Worm (Caenorhabditis elegans) whole organism, L4/young adult: ENCODE data around the gene nhr-70.

ENCODE experiments used
- W03F9.2 ChIP-seq: fragments of 150-350 bp; optimal IDR thresholded peaks from 2 replicates; lab custom pipeline; 2014; ENCODE audit warnings: missing biosample characterization, missing genetic modification characterization
- dao-5 ChIP-seq: sonication (generic microtip); optimal IDR thresholded peaks from 2 replicates; lab custom pipeline; 2016; ENCODE audit warnings: missing genotype, missing genetic modification characterization, moderate library complexity, missing compliant biosample characterization
- him-1 ChIP-seq: sonication (generic microtip); optimal IDR thresholded peaks from 2 replicates; lab custom pipeline; 2016; ENCODE audit warnings: missing genotype, missing genetic modification reagents, missing genetic modification characterization, missing compliant biosample characterization

DNA sequence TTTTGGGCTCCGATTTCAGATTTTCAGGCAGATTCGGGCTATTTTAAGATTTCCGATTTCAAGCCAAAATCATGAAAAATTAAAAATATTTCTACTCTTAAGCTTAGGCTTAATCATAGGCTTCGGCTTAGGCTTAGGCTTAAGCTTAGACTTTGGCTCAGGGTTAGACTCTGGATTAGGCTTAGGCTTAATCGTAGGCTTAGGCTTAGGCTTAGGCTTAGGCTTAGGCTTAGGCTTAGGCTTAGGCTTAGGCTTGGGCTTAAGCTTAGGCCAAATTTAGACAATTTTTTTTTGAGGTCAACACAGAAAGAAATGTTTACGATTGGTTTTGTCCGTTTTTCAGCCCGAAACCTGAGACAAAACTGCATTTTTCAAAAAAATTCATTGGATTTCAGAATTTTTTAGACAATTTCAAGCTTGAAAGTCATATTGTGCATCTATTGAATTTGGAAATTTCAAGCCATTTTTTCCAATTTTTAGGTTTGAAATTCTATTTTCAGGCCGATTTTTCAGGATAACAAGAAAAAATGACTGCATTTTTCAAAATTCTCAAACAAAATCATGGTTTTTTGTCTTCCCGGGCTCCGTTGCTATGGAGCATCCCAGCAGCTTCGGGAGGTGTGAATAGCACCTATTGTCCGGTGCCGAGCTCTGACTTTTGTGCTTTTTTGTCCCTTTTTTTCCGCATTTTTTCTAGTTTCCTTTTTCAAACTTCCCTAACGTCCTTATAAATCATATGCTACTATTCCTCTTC is 23.4 kb downstream of the nhr-70 start, which contains the start of gene egas-1:
- TF ChIP-seq him-1 (tag; lab: Kevin White, UChicago) (no peak), dao-5 (tag; lab: Kevin White, UChicago) (no peak), W03F9.2 (no peak)
